Fruit fly (Drosophila melanogaster) whole organism, prepupa: ENCODE results near the gene Sgp.

Experiments used
- CG10669 ChIP-seq: fragments of 200-800 bp; sonication (Bioruptor generic); optimal IDR thresholded peaks from 3 replicates; lab custom pipeline; 2018; ENCODE audit warnings: missing biosample characterization, mild to moderate bottlenecking, missing genetic modification characterization, moderate library complexity
- CG11294 ChIP-seq: fragments of 200-800 bp; sonication (Bioruptor generic); IDR thresholded peaks from 2 replicates; pipeline ENCODE4 v1.3.6; 2022; ENCODE audit warnings: missing biosample characterization, missing genetic modification characterization
- CG11762 ChIP-seq: fragments of 200-800 bp; sonication (Bioruptor generic); optimal IDR thresholded peaks from 3 replicates; lab custom pipeline; 2016; ENCODE audit warnings: missing biosample characterization, missing genetic modification characterization; ENCODE audit not compliant: insufficient read depth
- CG11902 ChIP-seq: fragments of 200-800 bp; sonication (Bioruptor generic); optimal IDR thresholded peaks from 3 replicates; lab custom pipeline; 2016; ENCODE audit warnings: missing biosample characterization, missing genetic modification characterization
- CG15336 ChIP-seq: fragments of 200-800 bp; sonication (Bioruptor generic); IDR thresholded peaks from 2 replicates; pipeline ENCODE4 v1.3.6; 2022; ENCODE audit warnings: missing biosample characterization, missing genetic modification characterization
- CG1621 ChIP-seq: fragments of 200-800 bp; sonication (Bioruptor generic); optimal IDR thresholded peaks from 3 replicates; lab custom pipeline; 2018; ENCODE audit warnings: missing biosample characterization, mild to moderate bottlenecking, missing genetic modification characterization
- CG16779 ChIP-seq: fragments of 200-800 bp; sonication (Bioruptor generic); optimal IDR thresholded peaks from 3 replicates; lab custom pipeline; 2017; ENCODE audit warnings: missing biosample characterization, mild to moderate bottlenecking, missing genetic modification characterization
- CG3032 ChIP-seq: fragments of 200-800 bp; optimal IDR thresholded peaks from 2 replicates; lab custom pipeline; 2019; ENCODE audit warnings: missing biosample characterization, mild to moderate bottlenecking, missing genetic modification characterization, moderate library complexity
- CG31627 ChIP-seq: fragments of 200-800 bp; sonication (Bioruptor generic); optimal IDR thresholded peaks from 3 replicates; lab custom pipeline; 2016; ENCODE audit warnings: missing biosample characterization, missing genetic modification characterization
- CG32006 ChIP-seq: fragments of 200-800 bp; sonication (Bioruptor generic); optimal IDR thresholded peaks from 3 replicates; lab custom pipeline; 2017; ENCODE audit warnings: missing biosample characterization, mild to moderate bottlenecking, missing genetic modification characterization
- CG3919 ChIP-seq: fragments of 200-800 bp; sonication (Bioruptor generic); optimal IDR thresholded peaks from 3 replicates; lab custom pipeline; 2016; ENCODE audit warnings: missing biosample characterization, missing genetic modification characterization
- CG4318 ChIP-seq: fragments of 200-800 bp; sonication (Bioruptor generic); optimal IDR thresholded peaks from 3 replicates; lab custom pipeline; 2017; ENCODE audit warnings: missing biosample characterization, mild to moderate bottlenecking, missing genetic modification characterization
- CG6163 ChIP-seq: fragments of 200-800 bp; sonication (Bioruptor generic); IDR thresholded peaks from 3 replicates; pipeline ENCODE4 v1.3.6; 2022; ENCODE audit warnings: missing biosample characterization, missing genetic modification characterization
- CG6276 ChIP-seq: fragments of 200-800 bp; sonication (Bioruptor generic); optimal IDR thresholded peaks from 2 replicates; lab custom pipeline; 2017; ENCODE audit warnings: missing biosample characterization, mild to moderate bottlenecking, missing genetic modification characterization
- CG6792 ChIP-seq: fragments of 200-800 bp; sonication (Bioruptor generic); optimal IDR thresholded peaks from 3 replicates; lab custom pipeline; 2016; ENCODE audit warnings: missing biosample characterization, missing genetic modification characterization
- CG6808 ChIP-seq: fragments of 200-800 bp; sonication (Bioruptor generic); optimal IDR thresholded peaks from 3 replicates; lab custom pipeline; 2017; ENCODE audit warnings: missing biosample characterization, missing genetic modification characterization, mild to moderate bottlenecking, moderate library complexity, missing genetic modification reagents
- CG6854 ChIP-seq: fragments of 200-800 bp; sonication (Bioruptor generic); optimal IDR thresholded peaks from 2 replicates; lab custom pipeline; 2017; ENCODE audit warnings: missing biosample characterization, mild to moderate bottlenecking, missing genetic modification characterization
- CG7368 ChIP-seq: fragments of 200-800 bp; sonication (Bioruptor generic); optimal IDR thresholded peaks from 3 replicates; lab custom pipeline; 2016; ENCODE audit warnings: missing biosample characterization, missing genetic modification characterization
- CG8119 ChIP-seq: fragments of 200-800 bp; sonication (Bioruptor generic); IDR thresholded peaks from 3 replicates; pipeline ENCODE4 v1.3.6; 2022; ENCODE audit warnings: missing biosample characterization, missing genetic modification characterization
- CG8319 ChIP-seq: fragments of 200-800 bp; sonication (Bioruptor generic); optimal IDR thresholded peaks from 3 replicates; lab custom pipeline; 2016; ENCODE audit warnings: missing biosample characterization, missing genetic modification characterization
- CG8632 ChIP-seq: fragments of 200-800 bp; sonication (Bioruptor generic); optimal IDR thresholded peaks from 3 replicates; lab custom pipeline; 2016; ENCODE audit warnings: missing biosample characterization, missing genetic modification characterization
- CG9139 ChIP-seq: fragments of 200-800 bp; sonication (Bioruptor generic); optimal IDR thresholded peaks from 3 replicates; lab custom pipeline; 2017; ENCODE audit warnings: missing biosample characterization, mild to moderate bottlenecking, missing genetic modification characterization
- Eip75B ChIP-seq: fragments of 200-800 bp; sonication (Bioruptor generic); optimal IDR thresholded peaks from 3 replicates; lab custom pipeline; 2016; ENCODE audit warnings: missing biosample characterization, missing genetic modification characterization
- Eip78C ChIP-seq: fragments of 200-800 bp; sonication (Bioruptor generic); peaks from one replicate; lab custom pipeline; 2016; ENCODE audit warnings: missing biosample characterization, missing genetic modification characterization
- Eip93F ChIP-seq: fragments of 200-800 bp; sonication (Bioruptor generic); optimal IDR thresholded peaks from 2 replicates; lab custom pipeline; 2016; ENCODE audit warnings: missing biosample characterization, mild to moderate bottlenecking, missing genetic modification characterization
- Ets96B ChIP-seq: fragments of 200-800 bp; optimal IDR thresholded peaks from 2 replicates; lab custom pipeline; 2019; ENCODE audit warnings: missing biosample characterization, mild to moderate bottlenecking, missing genetic modification characterization, moderate library complexity
- Gug ChIP-seq: fragments of 200-800 bp; sonication (Bioruptor generic); IDR thresholded peaks from 2 replicates; pipeline ENCODE4 v1.3.6; 2022; ENCODE audit warnings: missing biosample characterization, missing genetic modification characterization
- Hr39 ChIP-seq: fragments of 200-800 bp; sonication (Bioruptor generic); optimal IDR thresholded peaks from 2 replicates; lab custom pipeline; 2016; ENCODE audit warnings: missing biosample characterization, missing genetic modification characterization
- Hr4 ChIP-seq: fragments of 200-800 bp; sonication (Bioruptor generic); optimal IDR thresholded peaks from 3 replicates; lab custom pipeline; 2016; ENCODE audit warnings: missing biosample characterization, missing genetic modification characterization
- Lpt ChIP-seq: fragments of 200-800 bp; sonication (Bioruptor generic); optimal IDR thresholded peaks from 3 replicates; lab custom pipeline; 2016; ENCODE audit warnings: missing biosample characterization, missing genetic modification characterization
- Met ChIP-seq: fragments of 200-800 bp; sonication (Bioruptor generic); optimal IDR thresholded peaks from 3 replicates; lab custom pipeline; 2016; ENCODE audit warnings: missing biosample characterization, missing genetic modification characterization
- OdsH ChIP-seq: fragments of 200-800 bp; sonication (Bioruptor generic); optimal IDR thresholded peaks from 3 replicates; lab custom pipeline; 2016; ENCODE audit warnings: missing biosample characterization, missing genetic modification characterization
- Smox ChIP-seq: fragments of 200-800 bp; sonication (Bioruptor generic); optimal IDR thresholded peaks from 3 replicates; lab custom pipeline; 2016; ENCODE audit warnings: missing biosample characterization, missing genetic modification characterization
- Sox102F ChIP-seq: fragments of 200-800 bp; sonication (Bioruptor generic); optimal IDR thresholded peaks from 2 replicates; lab custom pipeline; 2016; ENCODE audit warnings: missing biosample characterization, mild to moderate bottlenecking, missing genetic modification characterization
- Sox14 ChIP-seq: fragments of 200-800 bp; sonication (Bioruptor generic); optimal IDR thresholded peaks from 3 replicates; lab custom pipeline; 2016; ENCODE audit warnings: missing biosample characterization, missing genetic modification characterization
- achi ChIP-seq: fragments of 200-800 bp; sonication (Bioruptor generic); optimal IDR thresholded peaks from 3 replicates; lab custom pipeline; 2016; ENCODE audit warnings: missing biosample characterization, missing genetic modification characterization
- acj6 ChIP-seq: fragments of 200-800 bp; sonication (Bioruptor generic); optimal IDR thresholded peaks from 3 replicates; lab custom pipeline; 2016; ENCODE audit warnings: missing biosample characterization, missing genetic modification characterization
- dac ChIP-seq: fragments of 200-800 bp; sonication (Bioruptor generic); optimal IDR thresholded peaks from 2 replicates; lab custom pipeline; 2017; ENCODE audit warnings: missing biosample characterization, mild to moderate bottlenecking, missing genetic modification characterization
- dsx ChIP-seq: fragments of 200-800 bp; optimal IDR thresholded peaks from 3 replicates; lab custom pipeline; 2019; ENCODE audit warnings: missing biosample characterization, mild to moderate bottlenecking, missing genetic modification characterization, moderate library complexity; ENCODE audit not compliant: poor library complexity, severe bottlenecking
- eg ChIP-seq: fragments of 200-800 bp; sonication (Bioruptor generic); IDR thresholded peaks from 3 replicates; pipeline ENCODE4 v1.3.6; 2022; ENCODE audit warnings: missing biosample characterization, missing genetic modification characterization
- esn ChIP-seq: fragments of 200-800 bp; sonication (Bioruptor generic); optimal IDR thresholded peaks from 2 replicates; lab custom pipeline; 2016; ENCODE audit warnings: missing biosample characterization, mild to moderate bottlenecking, missing genetic modification characterization, moderate library complexity
- fd59A ChIP-seq: fragments of 200-800 bp; sonication (Bioruptor generic); optimal IDR thresholded peaks from 2 replicates; lab custom pipeline; 2017; ENCODE audit warnings: missing biosample characterization, mild to moderate bottlenecking, missing genetic modification characterization, missing genetic modification reagents
- fd85E ChIP-seq: fragments of 200-800 bp; sonication (Bioruptor generic); optimal IDR thresholded peaks from 3 replicates; lab custom pipeline; 2016; ENCODE audit warnings: missing biosample characterization, missing genetic modification characterization
- fkh ChIP-seq: fragments of 200-800 bp; sonication (Bioruptor generic); optimal IDR thresholded peaks from 3 replicates; lab custom pipeline; 2017; ENCODE audit warnings: missing biosample characterization, mild to moderate bottlenecking, missing genetic modification characterization, moderate library complexity
- lz ChIP-seq: fragments of 200-800 bp; sonication (Bioruptor generic); optimal IDR thresholded peaks from 3 replicates; lab custom pipeline; 2016; ENCODE audit warnings: missing biosample characterization, missing genetic modification characterization
- net ChIP-seq: fragments of 200-800 bp; sonication (Bioruptor generic); optimal IDR thresholded peaks from 3 replicates; lab custom pipeline; 2016; ENCODE audit warnings: missing biosample characterization, missing genetic modification characterization
- pdm3 ChIP-seq: fragments of 200-800 bp; sonication (Bioruptor generic); optimal IDR thresholded peaks from 3 replicates; lab custom pipeline; 2016; ENCODE audit warnings: missing biosample characterization, missing genetic modification characterization
- salr ChIP-seq, 2 experiments: fragments of 200-800 bp; sonication (Bioruptor generic); optimal IDR thresholded peaks; 3 replicates each; lab custom pipeline; 2016 to 2018; ENCODE audit warnings: missing biosample characterization in 2 of 2, missing genetic modification characterization in 2 of 2, mild to moderate bottlenecking in 1 of 2
- ss ChIP-seq, 2 experiments: fragments of 200-800 bp; sonication (Bioruptor generic); optimal IDR thresholded peaks; 2 replicates in 1 of 2; 3 replicates in 1 of 2; lab custom pipeline; 2017 to 2018; ENCODE audit warnings: mild to moderate bottlenecking in 2 of 2, missing biosample characterization in 2 of 2, missing genetic modification characterization in 2 of 2, moderate library complexity in 1 of 2

The Sgp gene

DNA sequence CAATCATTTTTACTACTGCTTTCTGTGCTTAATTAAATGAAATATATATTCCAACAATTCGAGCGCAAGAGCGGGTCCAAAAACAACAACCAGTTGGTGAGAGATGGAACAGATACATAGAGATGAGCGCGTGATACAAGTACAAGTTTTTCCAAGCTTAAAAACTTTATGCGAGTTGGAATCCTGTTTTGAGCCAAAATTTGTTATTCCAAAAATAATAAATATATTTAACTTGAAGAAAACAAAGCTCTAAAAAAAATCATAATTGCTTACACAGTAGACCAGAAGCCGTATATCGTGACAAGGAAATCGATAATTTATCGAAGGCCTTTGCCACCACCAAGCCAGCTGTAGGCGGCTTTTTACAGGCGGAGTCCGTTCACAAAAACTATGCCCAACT lies 4.7 kb upstream of the Sgp start, which contains the start of the genes CG13097 and PIG-U (continued):
- TF ChIP-seq Gug (GFP tag; lab: Robert Waterston, UW) (peak; percentile 70), Sox102F (GFP tag; lab: Kevin White, UChicago) (no peak), Eip93F (GFP tag; lab: Kevin White, UChicago) (peak; percentile 71), CG8632 (GFP tag; lab: Kevin White, UChicago) (no peak), CG9139 (GFP tag; lab: Kevin White, UChicago) (no peak), CG7368 (GFP tag; lab: Kevin White, UChicago) (no peak), lz (GFP tag; lab: Kevin White, UChicago) (peak; percentile 88), pdm3 (no peak)

DNA sequence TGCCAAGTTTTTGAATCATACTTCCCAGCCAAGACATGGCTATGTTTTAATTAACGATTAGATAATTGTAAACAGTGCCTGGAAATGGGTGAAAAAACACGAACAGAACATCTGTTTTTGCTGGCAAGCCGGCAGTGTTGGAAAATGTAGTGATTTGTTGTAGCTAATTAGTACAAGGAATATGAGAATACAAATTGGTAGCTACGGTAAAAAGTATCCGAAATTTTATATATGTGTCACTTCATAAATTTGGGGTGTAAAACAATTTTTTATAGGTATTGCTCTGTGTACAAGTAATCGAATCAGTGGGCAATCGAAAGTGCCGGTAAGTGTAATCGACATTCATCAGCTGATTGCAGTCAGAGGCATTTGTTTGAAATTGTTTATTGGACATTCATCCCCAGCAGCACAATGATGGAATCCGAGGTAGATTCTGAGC lies 2.2 kb upstream of the Sgp start, which contains the start of the genes mRpL51 and Uba4:
TSS of gene mRpL51 (minus strand) at position 125 of the 439 bp plus-strand sequence.
TSS of gene Uba4 (plus strand) at position 156 of the 439 bp plus-strand sequence.
- TF ChIP-seq ss (GFP tag; optimal IDR thresholded peaks at IDR 0.05; lab: Kevin White, UChicago), result no peak
- TF ChIP-seq CG15336, result no peak
- no peak for TF ChIP-seq fd59A (GFP tag; lab: Kevin White, UChicago)
- no peak for TF ChIP-seq CG6854 (GFP tag; lab: Kevin White, UChicago)
- peak; percentile 19 for TF ChIP-seq Ets96B (tag; lab: Kevin White, UChicago)
- no peak for TF ChIP-seq pdm3
- TF ChIP-seq CG6276, result no peak
- peak; percentile 69 for TF ChIP-seq esn (GFP tag; lab: Kevin White, UChicago)
- TF ChIP-seq CG7368 (GFP tag; lab: Kevin White, UChicago), result no peak
- no peak for TF ChIP-seq Eip93F (GFP tag; lab: Kevin White, UChicago)
- TF ChIP-seq CG6163, result no peak
- TF ChIP-seq CG3032 (tag; lab: Kevin White, UChicago), result peak; percentile 25
- TF ChIP-seq CG6808, result no peak
- no peak for TF ChIP-seq CG11902 (GFP tag; lab: Kevin White, UChicago)
- no peak for TF ChIP-seq Gug (GFP tag; lab: Robert Waterston, UW)
- no peak for TF ChIP-seq dac
- TF ChIP-seq dsx (GFP tag; lab: Kevin White, UChicago), result no peak
- TF ChIP-seq Sox14, result peak; percentile 54
- peak; percentile 59 for TF ChIP-seq achi (GFP tag; lab: Kevin White, UChicago)
- no peak for TF ChIP-seq CG8119 (GFP tag; lab: Robert Waterston, UW)
- no peak for TF ChIP-seq CG8319 (GFP tag; lab: Kevin White, UChicago)
- peak; percentile 61 for TF ChIP-seq CG3919 (GFP tag; lab: Kevin White, UChicago)
- no peak for TF ChIP-seq CG4318
- TF ChIP-seq CG16779, result no peak
- TF ChIP-seq fd85E (GFP tag; lab: Kevin White, UChicago), result no peak
- TF ChIP-seq salr (GFP tag; optimal IDR thresholded peaks at IDR 0.05; lab: Kevin White, UChicago), result no peak
- no peak for TF ChIP-seq eg
- no peak for TF ChIP-seq Lpt
- no peak for TF ChIP-seq net (GFP tag; lab: Kevin White, UChicago)
- TF ChIP-seq Smox (GFP tag; lab: Kevin White, UChicago), result no peak
- TF ChIP-seq CG11294, result no peak
- TF ChIP-seq Hr39 (GFP tag; lab: Kevin White, UChicago), result peak; percentile 42
- no peak for TF ChIP-seq Met (GFP tag; lab: Kevin White, UChicago)
- no peak for TF ChIP-seq Hr4 (GFP tag; lab: Kevin White, UChicago)
- TF ChIP-seq lz (GFP tag; lab: Kevin White, UChicago), result peak; percentile 45
- peak; percentile 53 for TF ChIP-seq acj6 (GFP tag; lab: Kevin White, UChicago)
- no peak for TF ChIP-seq CG32006
- TF ChIP-seq OdsH, result peak; percentile 56
- peak; percentile 8 for TF ChIP-seq CG11762 (GFP tag; lab: Kevin White, UChicago)
- no peak for TF ChIP-seq CG1621
- no peak for TF ChIP-seq CG9139 (GFP tag; lab: Kevin White, UChicago)
- TF ChIP-seq CG6792 (GFP tag; lab: Kevin White, UChicago), result peak; percentile 46
- TF ChIP-seq Eip78C (GFP tag; lab: Kevin White, UChicago), result peak; percentile 74
- TF ChIP-seq Eip75B (GFP tag; lab: Kevin White, UChicago), result no peak
- no peak for TF ChIP-seq CG10669 (GFP tag; lab: Kevin White, UChicago)
- TF ChIP-seq CG31627 (GFP tag; lab: Kevin White, UChicago), result peak; percentile 55
- no peak for TF ChIP-seq CG8632 (GFP tag; lab: Kevin White, UChicago)
- TF ChIP-seq fkh, result no peak
